Fruit fly (Drosophila melanogaster) whole organism, embryonic: ENCODE data around the gene IFT54.

Source experiments
- CG12744 ChIP-seq: fragments of 200-800 bp; sonication (Bioruptor generic); optimal IDR thresholded peaks from 2 replicates; lab custom pipeline; 2016; ENCODE audit warnings: missing biosample characterization, missing genetic modification characterization
- CG13296 ChIP-seq: fragments of 200-800 bp; sonication (Bioruptor generic); optimal IDR thresholded peaks from 3 replicates; lab custom pipeline; 2018; ENCODE audit warnings: missing biosample characterization, mild to moderate bottlenecking, missing genetic modification characterization
- CG14965 ChIP-seq: fragments of 200-800 bp; sonication (Bioruptor generic); optimal IDR thresholded peaks from 2 replicates; lab custom pipeline; 2016; ENCODE audit warnings: missing biosample characterization, missing genetic modification characterization, borderline replicate concordance
- CG15601 ChIP-seq: fragments of 200-800 bp; sonication (Bioruptor generic); optimal IDR thresholded peaks from 3 replicates; lab custom pipeline; 2019; ENCODE audit warnings: missing biosample characterization, mild to moderate bottlenecking, missing genetic modification characterization, moderate library complexity
- CG16863 ChIP-seq: fragments of 200-800 bp; sonication (Bioruptor generic); optimal IDR thresholded peaks from 3 replicates; lab custom pipeline; 2016; ENCODE audit warnings: missing biosample characterization, missing genetic modification characterization
- CG2199 ChIP-seq: fragments of 200-800 bp; sonication (Bioruptor generic); IDR thresholded peaks from 3 replicates; pipeline ENCODE4 v1.3.6; 2022; ENCODE audit warnings: missing biosample characterization, missing genetic modification characterization
- CG30431 ChIP-seq: fragments of 200-800 bp; sonication (Bioruptor generic); optimal IDR thresholded peaks from 2 replicates; lab custom pipeline; 2017; ENCODE audit warnings: missing biosample characterization, missing genetic modification characterization
- CG31388 ChIP-seq: fragments of 200-800 bp; sonication (Bioruptor generic); optimal IDR thresholded peaks from 2 replicates; lab custom pipeline; 2016; ENCODE audit warnings: missing biosample characterization, missing genetic modification characterization
- CG3163 ChIP-seq: fragments of 200-800 bp; sonication (Bioruptor generic); optimal IDR thresholded peaks from 3 replicates; lab custom pipeline; 2016; ENCODE audit warnings: missing biosample characterization, missing genetic modification characterization
- CG33557 ChIP-seq: fragments of 200-800 bp; sonication (Bioruptor generic); optimal IDR thresholded peaks from 2 replicates; lab custom pipeline; 2019; ENCODE audit warnings: missing biosample characterization, mild to moderate bottlenecking, missing genetic modification characterization, moderate library complexity
- CG4617 ChIP-seq: fragments of 200-800 bp; sonication (Bioruptor generic); optimal IDR thresholded peaks from 3 replicates; lab custom pipeline; 2016; ENCODE audit warnings: missing biosample characterization, missing genetic modification characterization, borderline replicate concordance
- CG5180 ChIP-seq: fragments of 200-800 bp; sonication (Bioruptor generic); optimal IDR thresholded peaks from 3 replicates; lab custom pipeline; 2017; ENCODE audit warnings: missing biosample characterization, missing genetic modification characterization, mild to moderate bottlenecking, moderate library complexity, missing genetic modification reagents
- CG5245 ChIP-seq: fragments of 200-800 bp; sonication (Bioruptor generic); optimal IDR thresholded peaks from 3 replicates; lab custom pipeline; 2016; ENCODE audit warnings: missing biosample characterization, missing genetic modification characterization
- CG6689 ChIP-seq: fragments of 200-800 bp; sonication (Bioruptor generic); IDR thresholded peaks from 2 replicates; pipeline ENCODE4 v1.3.6; 2022; ENCODE audit warnings: missing biosample characterization, missing genetic modification characterization
- CG6765 ChIP-seq: fragments of 200-800 bp; sonication (Bioruptor generic); optimal IDR thresholded peaks from 3 replicates; lab custom pipeline; 2017; ENCODE audit warnings: missing biosample characterization, mild to moderate bottlenecking, missing genetic modification characterization
- CG7372 ChIP-seq: fragments of 200-800 bp; sonication (Bioruptor generic); IDR thresholded peaks from 2 replicates; pipeline ENCODE4 v1.3.6; 2022; ENCODE audit warnings: missing biosample characterization, missing genetic modification characterization
- CG7839 ChIP-seq: fragments of 200-800 bp; sonication (Bioruptor generic); optimal IDR thresholded peaks from 3 replicates; lab custom pipeline; 2018; ENCODE audit warnings: missing biosample characterization, mild to moderate bottlenecking, missing genetic modification characterization, moderate library complexity
- CG9437 ChIP-seq: fragments of 200-800 bp; sonication (Bioruptor generic); optimal IDR thresholded peaks from 2 replicates; lab custom pipeline; 2018; ENCODE audit warnings: missing biosample characterization, mild to moderate bottlenecking, missing genetic modification characterization
- Doc3 ChIP-seq: fragments of 200-800 bp; sonication (Bioruptor generic); IDR thresholded peaks from 3 replicates; pipeline ENCODE4 v1.3.6; 2022; ENCODE audit warnings: missing biosample characterization, missing genetic modification characterization; ENCODE audit not compliant: partially characterized antibody
- ERR ChIP-seq: fragments of 200-800 bp; sonication (Bioruptor generic); optimal IDR thresholded peaks from 2 replicates; lab custom pipeline; 2016; ENCODE audit warnings: missing biosample characterization, missing genetic modification characterization
- HLHmδ ChIP-seq: fragments of 200-800 bp; sonication (Bioruptor generic); optimal IDR thresholded peaks from 2 replicates; lab custom pipeline; 2018; ENCODE audit warnings: missing biosample characterization, mild to moderate bottlenecking, missing genetic modification characterization, moderate library complexity
- Hsf ChIP-seq: fragments of 200-800 bp; sonication (Bioruptor generic); optimal IDR thresholded peaks from 3 replicates; lab custom pipeline; 2016; ENCODE audit warnings: missing biosample characterization, missing genetic modification characterization
- Lhr ChIP-seq: fragments of 200-800 bp; sonication (Bioruptor generic); optimal IDR thresholded peaks from 3 replicates; lab custom pipeline; 2017; ENCODE audit warnings: mild to moderate bottlenecking, missing biosample characterization, missing genetic modification reagents, missing genetic modification characterization
- MBD-R2 ChIP-seq: fragments of 200-800 bp; sonication (Bioruptor generic); IDR thresholded peaks from 2 replicates; pipeline ENCODE4 v1.3.6; 2022; ENCODE audit warnings: missing biosample characterization, missing genetic modification characterization
- Nf-YB ChIP-seq: fragments of 200-800 bp; sonication (Bioruptor generic); optimal IDR thresholded peaks from 3 replicates; lab custom pipeline; 2019; ENCODE audit warnings: missing biosample characterization, mild to moderate bottlenecking, missing genetic modification characterization, moderate library complexity
- Ravus ChIP-seq: fragments of 200-800 bp; sonication (Bioruptor generic); IDR thresholded peaks from 2 replicates; pipeline ENCODE4 v1.3.6; 2022; ENCODE audit warnings: missing biosample characterization, missing genetic modification characterization
- Sox102F ChIP-seq: fragments of 200-800 bp; sonication (Bioruptor generic); optimal IDR thresholded peaks from 2 replicates; lab custom pipeline; 2018; ENCODE audit warnings: missing biosample characterization, mild to moderate bottlenecking, missing genetic modification characterization, moderate library complexity
- Xbp1 ChIP-seq: fragments of 200-800 bp; sonication (Bioruptor generic); optimal IDR thresholded peaks from 3 replicates; lab custom pipeline; 2016; ENCODE audit warnings: missing biosample characterization, mild to moderate bottlenecking, missing genetic modification characterization
- Xrp1 ChIP-seq: fragments of 200-800 bp; sonication (Bioruptor generic); IDR thresholded peaks from 2 replicates; pipeline ENCODE4 v1.3.6; 2022; ENCODE audit warnings: missing biosample characterization, missing genetic modification characterization
- ase ChIP-seq: fragments of 200-800 bp; sonication (Bioruptor generic); IDR thresholded peaks from 3 replicates; pipeline ENCODE4 v1.3.6; 2022; ENCODE audit warnings: missing biosample characterization, missing genetic modification characterization
- dmrt11E ChIP-seq: fragments of 200-800 bp; sonication (Bioruptor generic); optimal IDR thresholded peaks from 3 replicates; lab custom pipeline; 2018; ENCODE audit warnings: missing biosample characterization, mild to moderate bottlenecking, missing genetic modification characterization, moderate library complexity
- dmrt99B ChIP-seq: fragments of 200-800 bp; sonication (Bioruptor generic); optimal IDR thresholded peaks from 2 replicates; lab custom pipeline; 2018; ENCODE audit warnings: missing biosample characterization, mild to moderate bottlenecking, missing genetic modification characterization, moderate library complexity
- esg ChIP-seq: fragments of 200-800 bp; sonication (Bioruptor generic); conservative IDR thresholded peaks from 2 replicates; pipeline ENCODE4 v1.3.6; 2022; ENCODE audit warnings: missing biosample characterization, missing genetic modification characterization
- eve ChIP-seq, 2 experiments: fragments of >200 bp; optimal IDR thresholded peaks; 2 replicates each; lab custom pipeline; 2017; ENCODE audit warnings: missing biosample characterization in 2 of 2, missing genetic modification characterization in 2 of 2
- gcm ChIP-seq: fragments of 200-800 bp; sonication (Bioruptor generic); optimal IDR thresholded peaks from 2 replicates; lab custom pipeline; 2019; ENCODE audit warnings: missing biosample characterization, mild to moderate bottlenecking, missing genetic modification characterization, moderate library complexity
- kni ChIP-seq: fragments of 200-800 bp; sonication (Bioruptor generic); optimal IDR thresholded peaks from 3 replicates; lab custom pipeline; 2017; ENCODE audit warnings: mild to moderate bottlenecking, missing biosample characterization, missing genetic modification reagents, missing genetic modification characterization
- lab ChIP-seq: fragments of 200-800 bp; sonication (Bioruptor generic); optimal IDR thresholded peaks from 3 replicates; lab custom pipeline; 2017; ENCODE audit warnings: missing biosample characterization, missing genetic modification characterization, mild to moderate bottlenecking, moderate library complexity, missing genetic modification reagents
- lbe ChIP-seq: fragments of 200-800 bp; sonication (Bioruptor generic); optimal IDR thresholded peaks from 2 replicates; lab custom pipeline; 2016; ENCODE audit warnings: missing biosample characterization, mild to moderate bottlenecking, missing genetic modification characterization
- lilli ChIP-seq: fragments of 200-800 bp; sonication (Bioruptor generic); optimal IDR thresholded peaks from 3 replicates; lab custom pipeline; 2016; ENCODE audit warnings: missing biosample characterization, missing genetic modification characterization
- luna ChIP-seq: fragments of 200-800 bp; sonication (Bioruptor generic); optimal IDR thresholded peaks from 2 replicates; lab custom pipeline; 2016; ENCODE audit warnings: missing biosample characterization, missing genetic modification characterization
- mirr ChIP-seq: fragments of 200-800 bp; sonication (Bioruptor generic); optimal IDR thresholded peaks from 3 replicates; lab custom pipeline; 2018; ENCODE audit warnings: missing biosample characterization, mild to moderate bottlenecking, missing genetic modification characterization
- pita ChIP-seq: fragments of 200-800 bp; sonication (Bioruptor generic); optimal IDR thresholded peaks from 2 replicates; lab custom pipeline; 2017; ENCODE audit warnings: missing biosample characterization, mild to moderate bottlenecking, missing genetic modification characterization
- sc ChIP-seq, 3 experiments: fragments of >200 bp in 2 of 3; fragments of 200-800 bp in 1 of 3; sonication (Bioruptor generic) in 1 of 3; optimal IDR thresholded peaks; 2 replicates in 2 of 3; 3 replicates in 1 of 3; lab custom pipeline; 2017; ENCODE audit warnings: mild to moderate bottlenecking in 1 of 3, missing biosample characterization in 1 of 3, missing genetic modification characterization in 1 of 3, missing genetic modification reagents in 1 of 3
- sens-2 ChIP-seq: fragments of 200-800 bp; sonication (Bioruptor generic); IDR thresholded peaks from 2 replicates; pipeline ENCODE4 v1.3.6; 2022; ENCODE audit warnings: missing biosample characterization, missing genetic modification characterization
- sima ChIP-seq: fragments of 200-800 bp; sonication (Bioruptor generic); optimal IDR thresholded peaks from 2 replicates; lab custom pipeline; 2016; ENCODE audit warnings: missing biosample characterization, missing genetic modification characterization
- trh ChIP-seq: fragments of 200-800 bp; sonication (Bioruptor generic); optimal IDR thresholded peaks from 2 replicates; lab custom pipeline; 2016; ENCODE audit warnings: missing biosample characterization, missing genetic modification characterization
- vnd ChIP-seq: fragments of 200-800 bp; sonication (Bioruptor generic); IDR thresholded peaks from 3 replicates; pipeline ENCODE4 v1.3.6; 2022; ENCODE audit warnings: missing biosample characterization, missing genetic modification characterization; ENCODE audit not compliant: partially characterized antibody

The IFT54 gene

DNA sequence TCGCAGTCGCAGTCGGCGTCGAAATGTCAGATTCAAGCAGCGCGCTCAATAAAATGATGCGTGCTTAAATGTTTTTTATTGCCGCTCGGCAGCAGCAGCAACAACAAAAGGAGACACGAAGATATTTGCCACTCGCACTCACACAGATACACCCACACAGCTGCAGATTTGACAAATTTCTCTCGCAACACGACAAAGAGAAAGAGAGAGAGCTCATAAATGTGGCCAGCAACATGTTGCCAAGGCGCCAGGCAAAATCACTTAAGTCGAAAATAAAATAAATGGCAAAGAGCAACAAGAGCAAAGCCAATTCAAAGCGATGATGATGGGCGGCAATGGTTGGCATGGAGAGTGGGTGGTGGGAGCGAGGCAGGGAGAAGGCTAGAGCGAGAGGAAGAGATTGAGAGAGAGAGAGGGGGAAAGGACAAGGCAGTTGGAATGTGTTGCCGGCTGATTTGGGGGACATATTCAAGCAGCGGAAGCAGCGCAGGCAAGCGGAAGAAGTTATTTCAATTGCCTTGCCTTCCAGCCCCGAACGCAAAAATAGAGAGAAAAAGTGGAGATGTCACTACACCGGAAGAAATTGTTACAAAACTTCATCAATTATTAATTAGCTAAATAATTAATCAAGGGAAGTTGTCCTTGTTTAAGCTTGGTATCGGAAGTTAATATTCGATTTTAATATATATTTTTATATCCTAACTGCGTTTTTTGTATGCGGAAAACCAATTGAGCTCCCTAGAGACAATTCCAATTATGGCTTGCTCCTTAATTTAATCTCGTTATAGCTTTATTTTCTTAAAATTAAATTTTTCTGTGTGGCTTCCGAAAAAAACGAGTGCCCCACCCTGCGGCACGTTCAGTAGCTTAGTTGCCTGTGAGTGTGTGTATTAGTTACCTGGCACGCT, 44.9 kb downstream of the IFT54 start (continued):
- TF ChIP-seq ase (GFP tag; lab: Robert Waterston, UW) = 0 out of 3 replicates have a peak, but pooled peaks have one; percentile 18
- TF ChIP-seq CG5180 (GFP tag; lab: Kevin White, UChicago) = no peak
- no peak for TF ChIP-seq CG4617 (GFP tag; lab: Kevin White, UChicago)
- no peak for TF ChIP-seq CG14965 (GFP tag; lab: Kevin White, UChicago)
- TF ChIP-seq mirr (GFP tag; lab: Kevin White, UChicago) = peak; percentile 30
- TF ChIP-seq Ravus = no peak
- TF ChIP-seq CG31388 (GFP tag; lab: Kevin White, UChicago) = no peak
- TF ChIP-seq sens-2 (GFP tag; lab: Robert Waterston, UW) = no peak
- peak; percentile 70 for TF ChIP-seq Sox102F
- TF ChIP-seq lbe = no peak
- TF ChIP-seq eve (GFP tag; optimal IDR thresholded peaks at IDR 0.05; lab: Kevin White, UChicago) = peak in 1 of 2 experiments; percentile 72
- no peak for TF ChIP-seq kni (GFP tag; lab: Kevin White, UChicago)
- TF ChIP-seq CG3163 (GFP tag; lab: Kevin White, UChicago) = no peak
- peak; percentile 28 for TF ChIP-seq CG13296 (GFP tag; lab: Kevin White, UChicago)
- TF ChIP-seq MBD-R2 (GFP tag; lab: Robert Waterston, UW) = 0 out of 2 replicates have a peak, but pooled peaks have one; percentile 13
- TF ChIP-seq CG7372 (GFP tag; lab: Robert Waterston, UW) = no peak
- TF ChIP-seq CG30431 (GFP tag; lab: Kevin White, UChicago) = peak; percentile 20
- peak; percentile 20 for TF ChIP-seq Hsf (GFP tag; lab: Kevin White, UChicago)
- peak; percentile 61 for TF ChIP-seq lilli (GFP tag; lab: Kevin White, UChicago)
- no peak for TF ChIP-seq vnd (GFP tag; lab: Robert Waterston, UW)
- TF ChIP-seq CG6765 (GFP tag; lab: Kevin White, UChicago) = peak; percentile 36
- TF ChIP-seq CG6689 (GFP tag; lab: Robert Waterston, UW) = peak; percentile 58; the same call in 1 of the 2 replicates
- TF ChIP-seq Lhr (GFP tag; lab: Kevin White, UChicago) = no peak
- TF ChIP-seq CG16863 = no peak
- no peak for TF ChIP-seq Nf-YB
- TF ChIP-seq Xbp1 (GFP tag; lab: Kevin White, UChicago) = peak; percentile 55
- no peak for TF ChIP-seq CG12744 (GFP tag; lab: Kevin White, UChicago)
- peak; percentile 10 for TF ChIP-seq gcm (GFP tag; lab: Kevin White, UChicago)
- peak; percentile 79 for TF ChIP-seq dmrt99B (tag; lab: Kevin White, UChicago)
- TF ChIP-seq CG9437 = peak; percentile 5
- TF ChIP-seq esg (GFP tag; lab: Robert Waterston, UW) = no peak; the same call in 1 of the 2 replicates
- TF ChIP-seq sima (GFP tag; lab: Kevin White, UChicago) = no peak
- peak; percentile 65 for TF ChIP-seq Xrp1 (GFP tag; lab: Robert Waterston, UW)
- no peak for TF ChIP-seq sc (optimal IDR thresholded peaks at IDR 0.05; lab: Kevin White, UChicago)
- peak; percentile 10 for TF ChIP-seq sc (GFP tag; optimal IDR thresholded peaks at IDR 0.05; lab: Kevin White, UChicago)
- peak; percentile 84 for TF ChIP-seq lab (GFP tag; lab: Kevin White, UChicago)
- peak; percentile 84 for TF ChIP-seq CG7839 (tag; lab: Kevin White, UChicago)
- no peak for TF ChIP-seq CG15601 (tag; lab: Kevin White, UChicago)
- no peak for TF ChIP-seq CG33557 (GFP tag; lab: Kevin White, UChicago)
- peak; percentile 17 for TF ChIP-seq trh
- no peak for TF ChIP-seq pita
- no peak for TF ChIP-seq HLHmδ (GFP tag; lab: Kevin White, UChicago)
- TF ChIP-seq CG2199 (GFP tag; lab: Robert Waterston, UW) = peak; percentile 61; the same call in 1 of the 3 replicates
- TF ChIP-seq dmrt11E (tag; lab: Kevin White, UChicago) = no peak
- peak; percentile 30 for TF ChIP-seq CG5245 (GFP tag; lab: Kevin White, UChicago)
- no peak for TF ChIP-seq luna (GFP tag; lab: Kevin White, UChicago)
- no peak for TF ChIP-seq Doc3
- TF ChIP-seq ERR (GFP tag; lab: Kevin White, UChicago) = no peak
